Fruit fly (Drosophila melanogaster) whole organism, embryonic: Measurements from ENCODE around the gene 5-HT2B.

Experiments used
- CG10147 ChIP-seq: fragments of 200-800 bp; sonication (Bioruptor generic); optimal IDR thresholded peaks from 2 replicates; lab custom pipeline; 2019; ENCODE audit warnings: missing biosample characterization, mild to moderate bottlenecking, missing genetic modification characterization, moderate library complexity
- CG10565 ChIP-seq: fragments of 200-800 bp; sonication (Bioruptor generic); optimal IDR thresholded peaks from 3 replicates; lab custom pipeline; 2016; ENCODE audit warnings: missing biosample characterization, mild to moderate bottlenecking, missing genetic modification characterization
- CG10979 ChIP-seq: fragments of 200-800 bp; sonication (Bioruptor generic); optimal IDR thresholded peaks from 2 replicates; lab custom pipeline; 2018; ENCODE audit warnings: missing biosample characterization, mild to moderate bottlenecking, missing genetic modification characterization, moderate library complexity
- CG11398 ChIP-seq: fragments of 200-800 bp; sonication (Bioruptor generic); optimal IDR thresholded peaks from 2 replicates; lab custom pipeline; 2016; ENCODE audit warnings: missing biosample characterization, missing genetic modification characterization
- CG11456 ChIP-seq: fragments of 200-800 bp; sonication (Bioruptor generic); IDR thresholded peaks from 3 replicates; pipeline ENCODE4 v1.3.6; 2022; ENCODE audit warnings: missing biosample characterization, missing genetic modification characterization
- CG1233 ChIP-seq: fragments of 200-800 bp; sonication (Bioruptor generic); optimal IDR thresholded peaks from 4 replicates; lab custom pipeline; 2018; ENCODE audit warnings: missing biosample characterization, mild to moderate bottlenecking, missing genetic modification characterization
- CG15601 ChIP-seq: fragments of 200-800 bp; sonication (Bioruptor generic); optimal IDR thresholded peaks from 3 replicates; lab custom pipeline; 2019; ENCODE audit warnings: missing biosample characterization, mild to moderate bottlenecking, missing genetic modification characterization, moderate library complexity
- CG17802 ChIP-seq: fragments of 200-800 bp; sonication (Bioruptor generic); optimal IDR thresholded peaks from 2 replicates; lab custom pipeline; 2018; ENCODE audit warnings: missing biosample characterization, mild to moderate bottlenecking, missing genetic modification characterization, moderate library complexity
- CG1792 ChIP-seq: fragments of 200-800 bp; sonication (Bioruptor generic); optimal IDR thresholded peaks from 2 replicates; lab custom pipeline; 2016; ENCODE audit warnings: missing biosample characterization, missing genetic modification characterization
- CG18764 ChIP-seq: fragments of 200-800 bp; sonication (Bioruptor generic); optimal IDR thresholded peaks from 3 replicates; lab custom pipeline; 2016; ENCODE audit warnings: missing biosample characterization, missing genetic modification characterization
- CG2116 ChIP-seq: fragments of 200-800 bp; sonication (Bioruptor generic); optimal IDR thresholded peaks from 3 replicates; lab custom pipeline; 2018; ENCODE audit warnings: missing biosample characterization, mild to moderate bottlenecking, missing genetic modification characterization
- CG2129 ChIP-seq: fragments of 200-800 bp; sonication (Bioruptor generic); IDR thresholded peaks from 2 replicates; pipeline ENCODE4 v1.3.6; 2022; ENCODE audit warnings: missing biosample characterization, missing genetic modification characterization; ENCODE audit not compliant: partially characterized antibody
- CG2875 ChIP-seq: fragments of 200-800 bp; sonication (Bioruptor generic); optimal IDR thresholded peaks from 2 replicates; lab custom pipeline; 2017; ENCODE audit warnings: missing biosample characterization, mild to moderate bottlenecking, missing genetic modification characterization, missing genetic modification reagents
- CG30431 ChIP-seq: fragments of 200-800 bp; sonication (Bioruptor generic); optimal IDR thresholded peaks from 2 replicates; lab custom pipeline; 2017; ENCODE audit warnings: missing biosample characterization, missing genetic modification characterization
- CG33213 ChIP-seq: fragments of 200-800 bp; sonication (Bioruptor generic); optimal IDR thresholded peaks from 3 replicates; lab custom pipeline; 2016; ENCODE audit warnings: missing biosample characterization, missing genetic modification characterization
- CG33557 ChIP-seq: fragments of 200-800 bp; sonication (Bioruptor generic); optimal IDR thresholded peaks from 2 replicates; lab custom pipeline; 2019; ENCODE audit warnings: missing biosample characterization, mild to moderate bottlenecking, missing genetic modification characterization, moderate library complexity
- CG4282 ChIP-seq: fragments of 200-800 bp; sonication (Bioruptor generic); optimal IDR thresholded peaks from 2 replicates; lab custom pipeline; 2016; ENCODE audit warnings: missing biosample characterization, missing genetic modification characterization
- CG6791 ChIP-seq: fragments of 200-800 bp; sonication (Bioruptor generic); IDR thresholded peaks from 3 replicates; pipeline ENCODE4 v1.3.6; 2022; ENCODE audit warnings: missing biosample characterization, missing genetic modification characterization; ENCODE audit not compliant: partially characterized antibody
- CG7357 ChIP-seq: fragments of 200-800 bp; sonication (Bioruptor generic); IDR thresholded peaks from 3 replicates; pipeline ENCODE4 v1.3.6; 2022; ENCODE audit warnings: missing biosample characterization, missing genetic modification characterization
- CG7963 ChIP-seq: fragments of 200-800 bp; sonication (Bioruptor generic); IDR thresholded peaks from 3 replicates; pipeline ENCODE4 v1.3.6; 2022; ENCODE audit warnings: missing biosample characterization, missing genetic modification characterization; ENCODE audit not compliant: partially characterized antibody
- Camta ChIP-seq: fragments of 200-800 bp; sonication (Bioruptor generic); optimal IDR thresholded peaks from 2 replicates; lab custom pipeline; 2016; ENCODE audit warnings: missing biosample characterization, missing genetic modification characterization
- Dip3 ChIP-seq: fragments of 200-800 bp; sonication (Bioruptor generic); optimal IDR thresholded peaks from 3 replicates; lab custom pipeline; 2016; ENCODE audit warnings: missing biosample characterization, missing genetic modification characterization
- Fer3 ChIP-seq: fragments of 200-800 bp; sonication (Bioruptor generic); optimal IDR thresholded peaks from 2 replicates; lab custom pipeline; 2018; ENCODE audit warnings: missing biosample characterization, mild to moderate bottlenecking, missing genetic modification characterization, moderate library complexity
- Mad ChIP-seq: fragments of 200-800 bp; sonication (Bioruptor generic); optimal IDR thresholded peaks from 2 replicates; lab custom pipeline; 2016; ENCODE audit warnings: missing biosample characterization, missing genetic modification characterization
- Sox102F ChIP-seq: fragments of 200-800 bp; sonication (Bioruptor generic); optimal IDR thresholded peaks from 2 replicates; lab custom pipeline; 2018; ENCODE audit warnings: missing biosample characterization, mild to moderate bottlenecking, missing genetic modification characterization, moderate library complexity
- Sry-β ChIP-seq: fragments of 200-800 bp; sonication (Bioruptor generic); optimal IDR thresholded peaks from 2 replicates; lab custom pipeline; 2018; ENCODE audit warnings: missing biosample characterization, mild to moderate bottlenecking, missing genetic modification characterization, moderate library complexity
- Taf1 ChIP-seq: fragments of 200-800 bp; sonication (Bioruptor generic); IDR thresholded peaks from 2 replicates; pipeline ENCODE4 v1.3.6; 2022; ENCODE audit warnings: missing biosample characterization, missing genetic modification characterization
- ab ChIP-seq: fragments of 200-800 bp; sonication (Bioruptor generic); optimal IDR thresholded peaks from 2 replicates; lab custom pipeline; 2016; ENCODE audit warnings: missing biosample characterization, missing genetic modification characterization
- cad ChIP-seq: fragments of >200 bp; optimal IDR thresholded peaks from 2 replicates; lab custom pipeline; 2017; ENCODE audit warnings: missing biosample characterization, missing genetic modification characterization
- chm ChIP-seq: fragments of 200-800 bp; sonication (Bioruptor generic); IDR thresholded peaks from 2 replicates; pipeline ENCODE4 v1.3.6; 2022; ENCODE audit warnings: missing biosample characterization, missing genetic modification characterization
- crc ChIP-seq: fragments of 200-800 bp; sonication (Bioruptor generic); optimal IDR thresholded peaks from 2 replicates; lab custom pipeline; 2016; ENCODE audit warnings: missing biosample characterization, missing genetic modification characterization
- disco-r ChIP-seq: fragments of 200-800 bp; sonication (Bioruptor generic); optimal IDR thresholded peaks from 2 replicates; lab custom pipeline; 2016; ENCODE audit warnings: missing biosample characterization, missing genetic modification characterization
- emc ChIP-seq: fragments of 200-800 bp; sonication (Bioruptor generic); optimal IDR thresholded peaks from 2 replicates; lab custom pipeline; 2016; ENCODE audit warnings: missing biosample characterization, missing genetic modification characterization
- grn ChIP-seq: fragments of 200-800 bp; sonication (Bioruptor generic); optimal IDR thresholded peaks from 3 replicates; lab custom pipeline; 2017; ENCODE audit warnings: missing biosample characterization, missing genetic modification characterization
- mirr ChIP-seq: fragments of 200-800 bp; sonication (Bioruptor generic); optimal IDR thresholded peaks from 3 replicates; lab custom pipeline; 2018; ENCODE audit warnings: missing biosample characterization, mild to moderate bottlenecking, missing genetic modification characterization
- nau ChIP-seq: fragments of 200-800 bp; sonication (Bioruptor generic); optimal IDR thresholded peaks from 3 replicates; lab custom pipeline; 2017; ENCODE audit warnings: missing biosample characterization, mild to moderate bottlenecking, missing genetic modification characterization, missing genetic modification reagents
- oc ChIP-seq: fragments of 200-800 bp; sonication (Bioruptor generic); optimal IDR thresholded peaks from 2 replicates; lab custom pipeline; 2018; ENCODE audit warnings: missing biosample characterization, mild to moderate bottlenecking, missing genetic modification characterization, moderate library complexity
- odd ChIP-seq: fragments of 200-800 bp; sonication (Bioruptor generic); optimal IDR thresholded peaks from 2 replicates; lab custom pipeline; 2017; ENCODE audit warnings: missing biosample characterization, mild to moderate bottlenecking, missing genetic modification characterization
- otp ChIP-seq: fragments of 200-800 bp; sonication (Bioruptor generic); IDR thresholded peaks from 3 replicates; pipeline ENCODE4, ENCODE4 v1.3.6; 2022; ENCODE audit warnings: missing biosample characterization, missing genetic modification characterization
- prd ChIP-seq, 3 experiments: fragments of >200 bp in 2 of 3; fragments of 200-800 bp in 1 of 3; sonication (Bioruptor generic) in 1 of 3; optimal IDR thresholded peaks in 2 of 3; IDR thresholded peaks in 1 of 3; 2 replicates in 2 of 3; 3 replicates in 1 of 3; pipeline versions ENCODE4 v1.3.6 to Lab custom; 2017 to 2022; ENCODE audit warnings: missing biosample characterization in 1 of 3, missing genetic modification characterization in 1 of 3
- pzg ChIP-seq: fragments of 200-800 bp; sonication (Bioruptor generic); optimal IDR thresholded peaks from 3 replicates; lab custom pipeline; 2018; ENCODE audit warnings: missing biosample characterization, mild to moderate bottlenecking, missing genetic modification characterization, moderate library complexity
- sens ChIP-seq: fragments of 200-800 bp; sonication (Bioruptor generic); peaks from one replicate; lab custom pipeline; 2016; ENCODE audit warnings: missing biosample characterization, missing genetic modification characterization
- sr ChIP-seq: fragments of 200-800 bp; sonication (Bioruptor generic); IDR thresholded peaks from 3 replicates; pipeline ENCODE4 v1.3.6; 2022; ENCODE audit warnings: missing biosample characterization, missing genetic modification characterization
- tap ChIP-seq: fragments of 200-800 bp; optimal IDR thresholded peaks from 3 replicates; lab custom pipeline; 2019; ENCODE audit warnings: missing biosample characterization, mild to moderate bottlenecking, missing genetic modification characterization, moderate library complexity
- unc-4 ChIP-seq: fragments of 200-800 bp; sonication (Bioruptor generic); IDR thresholded peaks from 2 replicates; pipeline ENCODE4 v1.3.6; 2022; ENCODE audit warnings: missing biosample characterization, missing genetic modification characterization; ENCODE audit not compliant: partially characterized antibody
- unpg ChIP-seq: fragments of 200-800 bp; sonication (Bioruptor generic); optimal IDR thresholded peaks from 3 replicates; lab custom pipeline; 2018; ENCODE audit warnings: missing biosample characterization, mild to moderate bottlenecking, missing genetic modification characterization, moderate library complexity
- wek ChIP-seq: fragments of 200-800 bp; sonication (Bioruptor generic); optimal IDR thresholded peaks from 3 replicates; lab custom pipeline; 2018; ENCODE audit warnings: missing biosample characterization, mild to moderate bottlenecking, missing genetic modification characterization, moderate library complexity
- wor ChIP-seq: fragments of 200-800 bp; sonication (Bioruptor generic); IDR thresholded peaks from 2 replicates; pipeline ENCODE4 v1.3.6; 2022; ENCODE audit warnings: missing biosample characterization, missing genetic modification characterization

5-HT2B gene

DNA sequence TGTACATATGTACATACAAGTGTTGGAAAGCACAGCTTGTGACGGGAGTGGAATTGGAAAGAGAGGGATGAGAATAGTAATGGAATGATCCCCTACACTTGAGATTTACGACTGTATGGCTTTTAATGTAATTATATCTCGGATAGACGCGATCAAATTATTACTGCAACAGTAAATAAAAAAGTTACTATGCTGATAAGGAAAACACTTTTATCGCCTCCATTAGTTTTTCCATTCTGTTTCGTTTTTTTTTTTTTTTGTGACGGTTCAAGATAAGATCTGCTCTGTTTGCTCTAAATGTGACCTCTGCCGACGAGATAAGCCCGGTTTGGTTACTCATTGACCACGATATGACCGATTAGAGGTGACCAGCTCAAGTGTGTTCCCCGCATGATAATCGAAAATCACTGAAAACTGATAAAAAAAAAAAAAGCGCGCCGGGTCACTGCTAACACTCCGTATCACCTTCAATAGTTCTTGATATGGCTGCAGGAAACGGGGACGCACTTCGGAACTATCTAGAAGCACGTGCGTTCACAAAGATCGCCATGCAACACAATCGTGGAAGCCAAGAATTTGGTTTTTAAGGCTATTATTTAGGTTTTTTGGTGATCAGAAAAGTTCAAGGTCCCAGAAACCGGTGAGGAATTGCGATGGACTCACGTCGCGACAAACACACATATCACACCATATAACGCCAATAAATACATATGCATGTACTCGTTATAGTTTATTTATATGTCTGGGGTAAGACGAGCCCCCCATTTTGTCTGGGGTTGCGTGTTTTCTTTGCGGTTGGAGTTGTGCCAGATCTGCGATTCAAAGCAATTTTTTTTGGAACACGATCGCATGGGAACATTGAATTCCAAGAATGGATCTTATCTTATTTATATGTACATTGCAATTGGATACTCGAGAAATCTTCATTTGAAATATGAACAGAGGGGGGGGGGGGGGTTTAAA, 92.8 kb downstream of the 5-HT2B start, which contains the start of gene p (continued):
- TF ChIP-seq pzg (GFP tag; lab: Kevin White, UChicago), result peak; percentile 5
- no peak for TF ChIP-seq CG10565 (GFP tag; lab: Kevin White, UChicago)
- no peak for TF ChIP-seq CG2875
- TF ChIP-seq CG4282 (GFP tag; lab: Kevin White, UChicago), result no peak
- no peak for TF ChIP-seq Camta
- peak; percentile 39 for TF ChIP-seq wek
- TF ChIP-seq Dip3 (GFP tag; lab: Kevin White, UChicago), result peak; percentile 30
- TF ChIP-seq CG6791 (GFP tag; lab: Robert Waterston, UW), result no peak
- no peak for TF ChIP-seq disco-r (GFP tag; lab: Kevin White, UChicago)
- TF ChIP-seq odd (GFP tag; lab: Kevin White, UChicago), result peak; percentile 42
- TF ChIP-seq CG10147 (GFP tag; lab: Kevin White, UChicago), result peak; percentile 18
- TF ChIP-seq CG11456 (GFP tag; lab: Robert Waterston, UW), result 0 out of 3 replicates have a peak, but pooled peaks have one; percentile 61
- TF ChIP-seq CG15601, result peak; percentile 60
- TF ChIP-seq CG2116 (GFP tag; lab: Kevin White, UChicago), result no peak
- no peak for TF ChIP-seq CG2129
- no peak for TF ChIP-seq ab (GFP tag; lab: Kevin White, UChicago)
- TF ChIP-seq Taf1, result no peak
- no peak for TF ChIP-seq sr (GFP tag; lab: Robert Waterston, UW)
- peak; percentile 63 for TF ChIP-seq CG33557 (GFP tag; lab: Kevin White, UChicago)
- TF ChIP-seq grn (GFP tag; lab: Kevin White, UChicago), result peak; percentile 98
- TF ChIP-seq mirr (GFP tag; lab: Kevin White, UChicago), result peak; percentile 34
- no peak for TF ChIP-seq CG7963 (GFP tag; lab: Robert Waterston, UW)
- TF ChIP-seq CG18764 (GFP tag; lab: Kevin White, UChicago), result peak; percentile 27
- peak; percentile 6 for TF ChIP-seq CG33213
- no peak for TF ChIP-seq cad (GFP tag; lab: Kevin White, UChicago)
- TF ChIP-seq tap (tag; lab: Kevin White, UChicago), result peak; percentile 4
- TF ChIP-seq nau, result peak; percentile 13
- TF ChIP-seq sens, result peak; percentile 90
- no peak for TF ChIP-seq CG30431 (GFP tag; lab: Kevin White, UChicago)
- TF ChIP-seq wor, result no peak
- TF ChIP-seq Fer3 (tag; lab: Kevin White, UChicago), result peak; percentile 21
- TF ChIP-seq CG10979 (tag; lab: Kevin White, UChicago), result peak; percentile 34
- peak; percentile 22 for TF ChIP-seq emc
- 0 out of 2 replicates have a peak, but pooled peaks have one; percentile 32 for TF ChIP-seq chm (GFP tag; lab: Robert Waterston, UW)
- TF ChIP-seq CG1792 (GFP tag; lab: Kevin White, UChicago), result no peak
- no peak for TF ChIP-seq unc-4 (GFP tag; lab: Robert Waterston, UW)
- TF ChIP-seq oc (tag; lab: Kevin White, UChicago), result no peak
- TF ChIP-seq Mad (GFP tag; lab: Kevin White, UChicago), result no peak
- peak; percentile 58 for TF ChIP-seq unpg (GFP tag; lab: Kevin White, UChicago)
- no peak for TF ChIP-seq CG17802
- peak; percentile 41 for TF ChIP-seq Sox102F (GFP tag; lab: Kevin White, UChicago)
- peak; percentile 34 for TF ChIP-seq CG1233 (GFP tag; lab: Kevin White, UChicago)
- no peak for TF ChIP-seq prd (optimal IDR thresholded peaks at IDR 0.05; lab: Kevin White, UChicago)
- peak; percentile 37; the same call in 1 of the 3 replicates for TF ChIP-seq prd (GFP tag; IDR thresholded peaks at IDR 0.05; lab: Robert Waterston, UW)
- no peak for TF ChIP-seq CG7357 (GFP tag; lab: Robert Waterston, UW)
- no peak for TF ChIP-seq otp
- TF ChIP-seq Sry-β, result peak; percentile 13
- peak; percentile 7 for TF ChIP-seq crc (GFP tag; lab: Kevin White, UChicago)
- TF ChIP-seq CG11398 (GFP tag; lab: Kevin White, UChicago), result peak; percentile 4
